Worm (Caenorhabditis elegans) whole organism, mixed stage, embryonic: ENCODE measurements around the gene C14B4.2.

Experiments
- M03D4.4 ChIP-seq: sonication (generic microtip); optimal IDR thresholded peaks from 2 replicates; lab custom pipeline; 2017; ENCODE audit warnings: mild to moderate bottlenecking, missing genetic modification characterization, missing compliant biosample characterization
- blmp-1 ChIP-seq: fragments of 150-350 bp; optimal IDR thresholded peaks from 2 replicates; lab custom pipeline; 2014; ENCODE audit warnings: missing biosample characterization, missing genetic modification characterization
- ceh-43 ChIP-seq: fragments of 200-800 bp; sonication (Bioruptor generic); optimal IDR thresholded peaks from 2 replicates; lab custom pipeline; 2018; ENCODE audit warnings: mild to moderate bottlenecking, missing genetic modification characterization, moderate library complexity, missing compliant biosample characterization
- elt-3 ChIP-seq: fragments of 150-350 bp; optimal IDR thresholded peaks from 2 replicates; lab custom pipeline; 2014; ENCODE audit warnings: missing biosample characterization, missing genetic modification characterization
- lsy-2 ChIP-seq: fragments of 150-350 bp; optimal IDR thresholded peaks from 2 replicates; lab custom pipeline; 2014; ENCODE audit warnings: missing biosample characterization, missing genetic modification characterization
- nhr-12 ChIP-seq: fragments of 150-350 bp; optimal IDR thresholded peaks from 2 replicates; lab custom pipeline; 2014; ENCODE audit warnings: missing biosample characterization, missing genetic modification characterization
- nhr-237 ChIP-seq: fragments of 150-350 bp; optimal IDR thresholded peaks from 2 replicates; lab custom pipeline; 2014; ENCODE audit warnings: missing biosample characterization, missing genetic modification characterization
- snpc-4 ChIP-seq: fragments of 150-350 bp; optimal IDR thresholded peaks from 2 replicates; lab custom pipeline; 2014; ENCODE audit warnings: missing biosample characterization, missing genetic modification characterization
- unc-62 ChIP-seq: fragments of 150-350 bp; optimal IDR thresholded peaks from 2 replicates; lab custom pipeline; 2014; ENCODE audit warnings: missing biosample characterization, missing genetic modification reagents, missing genetic modification characterization

- TF ChIP-seq nhr-12 (tag; lab: Kevin White, UChicago) = no peak
- no peak for TF ChIP-seq unc-62
- TF ChIP-seq elt-3 (tag; lab: Kevin White, UChicago) = no peak
- no peak for TF ChIP-seq blmp-1
- no peak for TF ChIP-seq M03D4.4 (tag; lab: Kevin White, UChicago)
- no peak for TF ChIP-seq nhr-237 (tag; lab: Kevin White, UChicago)
- TF ChIP-seq ceh-43 (GFP tag; lab: Kevin White, UChicago) = no peak
- TF ChIP-seq lsy-2 (tag; lab: Kevin White, UChicago) = no peak
- no peak for TF ChIP-seq snpc-4 (tag; lab: Kevin White, UChicago)
Measured at ce11 chrV:19299262-19299661, 63.2 kb downstream of the C14B4.2 start, which contains the start of gene F55C9.14.
